Worm (Caenorhabditis elegans) whole organism, mixed stage, embryonic: ENCODE data around the gene sri-32.
"Not testable (repeated sequence)": the region's sequence is repeated elsewhere in the genome, so short reads cannot be mapped to it uniquely, and the experiment has no call there.

Experiments used
- M03D4.4 ChIP-seq: sonication (generic microtip); optimal IDR thresholded peaks from 2 replicates; lab custom pipeline; 2017; ENCODE audit warnings: mild to moderate bottlenecking, missing genetic modification characterization, missing compliant biosample characterization
- bed-3 ChIP-seq: fragments of 200-800 bp; sonication (Bioruptor generic); optimal IDR thresholded peaks from 3 replicates; lab custom pipeline; 2018; ENCODE audit warnings: mild to moderate bottlenecking, missing genetic modification characterization, moderate library complexity, missing compliant biosample characterization
- blmp-1 ChIP-seq: fragments of 150-350 bp; optimal IDR thresholded peaks from 2 replicates; lab custom pipeline; 2014; ENCODE audit warnings: missing biosample characterization, missing genetic modification characterization
- ceh-39 ChIP-seq: fragments of 150-350 bp; optimal IDR thresholded peaks from 2 replicates; lab custom pipeline; 2014; ENCODE audit warnings: missing biosample characterization, missing genetic modification characterization
- ceh-43 ChIP-seq: fragments of 200-800 bp; sonication (Bioruptor generic); optimal IDR thresholded peaks from 2 replicates; lab custom pipeline; 2018; ENCODE audit warnings: mild to moderate bottlenecking, missing genetic modification characterization, moderate library complexity, missing compliant biosample characterization
- ceh-83 ChIP-seq: fragments of 200-800 bp; sonication (Bioruptor generic); optimal IDR thresholded peaks from 2 replicates; lab custom pipeline; 2018; ENCODE audit warnings: mild to moderate bottlenecking, missing genetic modification characterization, missing compliant biosample characterization
- ces-1 ChIP-seq: fragments of 150-350 bp; optimal IDR thresholded peaks from 2 replicates; lab custom pipeline; 2014; ENCODE audit warnings: missing biosample characterization, missing genetic modification reagents, missing genetic modification characterization
- cnd-1 ChIP-seq: fragments of 200-800 bp; sonication (Bioruptor generic); optimal IDR thresholded peaks from 2 replicates; lab custom pipeline; 2018; ENCODE audit warnings: mild to moderate bottlenecking, missing genetic modification characterization, missing compliant biosample characterization
- drap-1 ChIP-seq: fragments of 200-800 bp; sonication (Bioruptor generic); optimal IDR thresholded peaks from 3 replicates; lab custom pipeline; 2018; ENCODE audit warnings: mild to moderate bottlenecking, missing genetic modification characterization, missing compliant biosample characterization
- elt-1 ChIP-seq: sonication (generic microtip); optimal IDR thresholded peaks from 2 replicates; lab custom pipeline; 2017; ENCODE audit warnings: missing genetic modification characterization, mild to moderate bottlenecking, missing compliant biosample characterization, antibody characterized with exemption, moderate library complexity, borderline replicate concordance; ENCODE audit not compliant: insufficient read depth
- flh-1 ChIP-seq: fragments of 200-800 bp; sonication (Bioruptor generic); optimal IDR thresholded peaks from 2 replicates; lab custom pipeline; 2018; ENCODE audit warnings: mild to moderate bottlenecking, missing genetic modification characterization, moderate library complexity, missing compliant biosample characterization
- hlh-1 ChIP-seq: fragments of 150-350 bp; optimal IDR thresholded peaks from 2 replicates; lab custom pipeline; 2014; ENCODE audit warnings: missing biosample characterization, missing genetic modification reagents, missing genetic modification characterization
- lin-13 ChIP-seq: fragments of 150-350 bp; optimal IDR thresholded peaks from 2 replicates; lab custom pipeline; 2014; ENCODE audit warnings: missing biosample characterization, missing genetic modification characterization
- lsy-2 ChIP-seq: fragments of 150-350 bp; optimal IDR thresholded peaks from 2 replicates; lab custom pipeline; 2014; ENCODE audit warnings: missing biosample characterization, missing genetic modification characterization
- mep-1 ChIP-seq: fragments of 150-350 bp; optimal IDR thresholded peaks from 2 replicates; lab custom pipeline; 2017; ENCODE audit warnings: missing biosample characterization, missing genetic modification reagents, missing genetic modification characterization, inconsistent platforms
- mls-2 ChIP-seq: sonication (generic microtip); optimal IDR thresholded peaks from 2 replicates; lab custom pipeline; 2016; ENCODE audit warnings: mild to moderate bottlenecking, missing genetic modification characterization, moderate library complexity, missing compliant biosample characterization
- nhr-12 ChIP-seq: fragments of 150-350 bp; optimal IDR thresholded peaks from 2 replicates; lab custom pipeline; 2014; ENCODE audit warnings: missing biosample characterization, missing genetic modification characterization
- nhr-237 ChIP-seq: fragments of 150-350 bp; optimal IDR thresholded peaks from 2 replicates; lab custom pipeline; 2014; ENCODE audit warnings: missing biosample characterization, missing genetic modification characterization
- nhr-28 ChIP-seq: fragments of 150-350 bp; optimal IDR thresholded peaks from 2 replicates; lab custom pipeline; 2014; ENCODE audit warnings: missing biosample characterization, missing genetic modification characterization
- pha-4 ChIP-seq: fragments of 150-350 bp; optimal IDR thresholded peaks from 2 replicates; lab custom pipeline; 2018; ENCODE audit warnings: missing biosample characterization, missing genetic modification reagents, missing genetic modification characterization
- snpc-4 ChIP-seq: fragments of 150-350 bp; optimal IDR thresholded peaks from 2 replicates; lab custom pipeline; 2014; ENCODE audit warnings: missing biosample characterization, missing genetic modification characterization
- sptf-1 ChIP-seq: sonication (generic microtip); optimal IDR thresholded peaks from 2 replicates; lab custom pipeline; 2017; ENCODE audit warnings: mild to moderate bottlenecking, missing genetic modification characterization, moderate library complexity, missing compliant biosample characterization
- tbx-8 ChIP-seq: fragments of 200-800 bp; sonication (Bioruptor generic); optimal IDR thresholded peaks from 2 replicates; lab custom pipeline; 2018; ENCODE audit warnings: mild to moderate bottlenecking, missing genetic modification characterization, moderate library complexity, missing compliant biosample characterization
- unc-120 ChIP-seq: sonication (generic microtip); optimal IDR thresholded peaks from 2 replicates; lab custom pipeline; 2017; ENCODE audit warnings: missing genetic modification characterization, missing compliant biosample characterization; ENCODE audit not compliant: poor library complexity, severe bottlenecking
- unc-39 ChIP-seq: fragments of 150-350 bp; optimal IDR thresholded peaks from 2 replicates; lab custom pipeline; 2014; ENCODE audit warnings: missing biosample characterization, missing genetic modification characterization
- unc-62 ChIP-seq: fragments of 150-350 bp; optimal IDR thresholded peaks from 2 replicates; lab custom pipeline; 2014; ENCODE audit warnings: missing biosample characterization, missing genetic modification reagents, missing genetic modification characterization
- zip-8 ChIP-seq: fragments of 150-350 bp; optimal IDR thresholded peaks from 2 replicates; lab custom pipeline; 2014; ENCODE audit warnings: missing biosample characterization, missing genetic modification characterization
- ztf-11 ChIP-seq: fragments of 150-350 bp; optimal IDR thresholded peaks from 2 replicates; lab custom pipeline; 2014; ENCODE audit warnings: missing biosample characterization, missing genetic modification characterization

The sri-32 gene

DNA sequence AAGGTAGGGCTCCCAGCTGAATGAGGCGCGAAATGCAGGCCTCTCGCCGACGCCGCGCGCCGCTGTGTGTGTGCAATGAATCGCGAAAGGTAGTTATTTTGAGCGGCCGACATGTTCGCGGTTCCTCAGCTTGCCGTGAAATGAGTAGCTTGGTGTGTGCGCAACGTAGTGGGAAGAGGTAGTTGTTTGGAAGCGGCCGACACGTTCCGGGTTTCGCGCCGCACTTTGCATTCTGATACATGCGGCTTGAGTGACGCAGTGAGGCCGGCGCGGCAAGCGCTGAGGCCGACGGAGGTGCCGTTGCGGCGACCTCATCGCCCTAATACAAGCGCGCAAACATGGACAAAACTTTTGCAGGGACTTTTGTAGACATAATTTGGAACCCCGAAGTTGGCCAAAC, 41.5 kb upstream of the sri-32 start:
- TF ChIP-seq cnd-1 (tag; lab: Kevin White, UChicago) (no peak), nhr-12 (no peak), nhr-237 (no peak), lin-13 (tag; lab: Kevin White, UChicago) (no peak), tbx-8 (no peak), flh-1 (no peak), snpc-4 (tag; lab: Kevin White, UChicago) (no peak), ces-1 (no peak), ceh-43 (GFP tag; lab: Kevin White, UChicago) (no peak), drap-1 (GFP tag; lab: Kevin White, UChicago) (no peak), zip-8 (no peak), M03D4.4 (no peak), sptf-1 (tag; lab: Kevin White, UChicago) (no peak), blmp-1 (tag; lab: Kevin White, UChicago) (no peak), pha-4 (tag; lab: Kevin White, UChicago) (no peak), ceh-39 (tag; lab: Kevin White, UChicago) (no peak), nhr-28 (tag; lab: Kevin White, UChicago) (no peak), ceh-83 (GFP tag; lab: Kevin White, UChicago) (no peak), elt-1 (tag; lab: Kevin White, UChicago) (no peak), mls-2 (tag; lab: Kevin White, UChicago) (no peak)

DNA sequence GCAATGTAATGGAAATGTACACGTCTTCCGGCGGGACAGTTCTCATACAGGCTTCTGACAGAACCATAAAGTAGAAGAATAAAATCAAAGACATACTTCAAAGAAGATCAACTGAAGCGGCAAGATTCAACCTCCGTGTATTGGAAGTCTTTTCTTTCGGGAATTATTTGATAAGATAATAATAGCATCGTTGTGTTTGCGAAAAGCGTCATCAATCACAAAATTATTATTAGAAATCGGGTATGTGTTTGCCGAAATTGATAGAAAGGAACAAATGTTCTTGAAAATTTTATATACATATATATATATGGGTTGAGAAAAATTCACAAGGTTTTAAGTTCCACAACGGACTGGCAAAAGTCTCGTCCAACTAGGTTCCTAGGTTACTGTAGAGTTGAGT, 37.3 kb upstream of the sri-32 start, which contains the start of gene Y27F2A.9:
TSS of gene Y27F2A.9 (minus strand) at position 101 of the 400 bp plus-strand sequence.
- not testable (repeated sequence) for TF ChIP-seq sptf-1 (tag; lab: Kevin White, UChicago); cnd-1 (tag; lab: Kevin White, UChicago); unc-62
- TF ChIP-seq, all 35 proteins: peak for 0; not testable (repeated sequence) for 35

DNA sequence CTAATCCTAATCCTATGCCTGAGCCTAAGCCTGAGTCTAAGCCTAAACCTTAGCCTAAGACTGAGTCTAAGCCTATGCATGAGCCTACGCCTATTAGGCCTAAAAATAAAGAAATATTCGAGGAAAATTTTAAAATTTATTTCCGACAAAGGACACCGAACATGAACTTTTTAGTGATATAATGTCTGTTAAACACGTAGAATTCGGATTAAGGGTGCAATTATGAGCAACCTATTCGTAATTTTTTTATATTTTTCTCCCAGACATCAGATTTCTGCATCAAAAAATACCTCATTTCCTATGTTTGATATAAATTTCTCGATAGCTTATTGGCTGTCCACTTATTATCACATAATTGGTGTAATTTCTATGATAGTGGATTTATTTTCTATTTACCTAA, 34.8 kb upstream of the sri-32 start, which contains the start of gene Y27F2A.11:
TSS of gene Y27F2A.11 (plus strand) at position 301 of the 400 bp plus-strand sequence.
- TF ChIP-seq elt-1 (tag; lab: Kevin White, UChicago); unc-39 (tag; lab: Kevin White, UChicago); drap-1 (GFP tag; lab: Kevin White, UChicago): not testable (repeated sequence)

DNA sequence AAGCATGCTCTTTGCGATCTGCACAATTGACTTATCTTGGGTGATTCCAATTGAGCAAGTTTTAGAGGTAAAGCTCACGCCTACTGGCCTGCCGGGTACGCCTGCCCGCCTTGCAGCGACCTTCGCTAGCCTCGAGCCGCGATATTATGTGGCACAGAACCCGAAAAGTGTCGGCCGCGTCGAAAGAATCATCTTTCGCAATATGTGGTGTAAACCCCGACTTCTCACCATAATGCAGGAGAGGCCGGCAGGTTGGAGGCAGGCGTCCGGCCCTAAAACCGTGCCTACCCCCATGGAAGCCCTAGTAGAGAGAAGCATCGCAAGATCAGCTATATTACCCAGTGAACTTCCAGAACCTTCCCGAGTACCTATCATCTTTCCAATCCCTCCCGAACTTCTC, 31.6 kb upstream of the sri-32 start:
- TF ChIP-seq bed-3 (GFP tag; lab: Kevin White, UChicago) (no peak), ztf-11 (tag; lab: Kevin White, UChicago) (no peak), pha-4 (tag; lab: Kevin White, UChicago) (no peak), unc-120 (tag; lab: Kevin White, UChicago) (no peak), snpc-4 (tag; lab: Kevin White, UChicago) (no peak), blmp-1 (tag; lab: Kevin White, UChicago) (no peak), M03D4.4 (no peak), hlh-1 (tag; lab: Kevin White, UChicago) (no peak)

DNA sequence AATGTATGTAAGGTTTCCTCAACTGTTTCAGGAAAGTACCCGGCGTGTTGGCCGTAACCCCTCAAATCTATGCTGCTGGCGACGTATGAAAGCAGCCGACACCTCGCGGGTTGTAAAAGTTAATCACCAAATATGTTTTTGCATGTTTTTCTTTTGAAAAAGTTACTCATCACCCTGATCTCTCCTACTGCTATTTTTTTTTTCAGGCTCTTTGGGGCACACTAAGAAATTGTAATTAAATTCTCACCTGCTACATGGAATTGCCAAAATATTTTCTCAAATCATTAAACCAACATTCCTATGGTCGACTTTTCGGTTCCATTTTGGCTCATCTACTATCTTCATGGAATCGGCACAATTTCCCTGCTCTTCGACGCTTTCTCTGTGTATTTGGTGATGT, 30.6 kb upstream of the sri-32 start, which contains the start of gene sri-78:
TSS of gene sri-78 (plus strand) at position 301 of the 400 bp plus-strand sequence.
- not testable (repeated sequence) for TF ChIP-seq pha-4, lsy-2, unc-120 (tag; lab: Kevin White, UChicago)

DNA sequence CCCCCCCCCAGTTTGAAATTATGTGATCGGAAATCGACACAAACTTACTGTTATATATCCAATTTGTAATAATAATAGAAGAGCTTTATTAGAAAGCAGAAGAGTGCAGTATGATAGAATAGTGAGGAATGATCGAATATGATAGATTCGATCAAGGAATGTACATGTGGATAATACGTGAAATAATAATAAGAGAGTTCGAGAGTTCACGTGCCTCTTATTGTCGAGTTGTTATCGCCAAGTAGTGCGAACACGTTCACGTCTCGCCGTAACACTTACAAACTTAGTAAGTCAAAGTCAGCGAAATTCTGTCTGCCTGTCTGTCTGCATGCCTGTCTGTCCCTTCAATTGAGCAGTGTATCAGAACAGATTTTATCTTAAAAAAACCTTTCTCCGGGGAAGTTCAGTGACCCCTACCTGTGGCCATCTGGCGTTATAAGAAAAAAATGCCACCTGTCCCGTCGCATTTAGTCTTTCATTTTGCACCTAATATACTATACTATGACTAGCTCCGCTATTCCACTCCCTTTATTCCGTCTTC, 29.1 kb upstream of the sri-32 start, which contains the start of the genes Y27F2A.6 and Y27F2A.8:
TSS of gene Y27F2A.6 (minus strand) at position 101 of the 541 bp plus-strand sequence.
TSS of gene Y27F2A.8 (plus strand) at position 491 of the 541 bp plus-strand sequence.
- TF ChIP-seq lin-13, mep-1, hlh-1 (tag; lab: Kevin White, UChicago): not testable (repeated sequence)
